Fruit fly (Drosophila melanogaster): ENCODE measurements around the gene sowah.

Gene sowah

dm6 chr3L:12588863-12589262, 16.5 kb upstream of the sowah start:
- no peak for TF ChIP-seq dmrt93B (GFP tag; optimal IDR thresholded peaks at IDR 0.05)
- TF ChIP-seq N (GFP tag; optimal IDR thresholded peaks at IDR 0.05) = no peak
- no peak for TF ChIP-seq Hnf4 (GFP tag; optimal IDR thresholded peaks at IDR 0.05)
- TF ChIP-seq h (GFP tag; optimal IDR thresholded peaks at IDR 0.05) = no peak
- TF ChIP-seq Mio (GFP tag; optimal IDR thresholded peaks at IDR 0.05) = no peak
- TF ChIP-seq dsf (GFP tag; optimal IDR thresholded peaks at IDR 0.05; ENCODE audit: borderline replicate concordance) = no peak
- TF ChIP-seq psq (GFP tag; optimal IDR thresholded peaks at IDR 0.05) = no peak
- TF ChIP-seq Hr83 (GFP tag; optimal IDR thresholded peaks at IDR 0.05; ENCODE audit: poor library complexity, severe bottlenecking) = no peak
- TF ChIP-seq sage (GFP tag; optimal IDR thresholded peaks at IDR 0.05) = no peak

- no peak for TF ChIP-seq Sp1 (GFP tag; optimal IDR thresholded peaks at IDR 0.05)
- no peak for TF ChIP-seq Rel (GFP tag; optimal IDR thresholded peaks at IDR 0.05)
- TF ChIP-seq Rel (tag; optimal IDR thresholded peaks at IDR 0.05) = peak; percentile 81
These were observed 15.9 kb upstream of the sowah start for dm6 chr3L:12588237-12588636.

- TF ChIP-seq Vsx2 (GFP tag; optimal IDR thresholded peaks at IDR 0.05; ENCODE audit: partially characterized antibody) (no peak), CrebA (GFP tag; optimal IDR thresholded peaks at IDR 0.05; ENCODE audit: borderline replicate concordance) (no peak), pan (optimal IDR thresholded peaks at IDR 0.05) (no peak), HLH106 (tag; optimal IDR thresholded peaks at IDR 0.05) (no peak), Rel (GFP tag; optimal IDR thresholded peaks at IDR 0.05) (no peak), Rel (tag; optimal IDR thresholded peaks at IDR 0.05) (no peak), fru (GFP tag; optimal IDR thresholded peaks at IDR 0.05) (no peak), lola (GFP tag; optimal IDR thresholded peaks at IDR 0.05) (no peak), Jra (GFP tag; optimal IDR thresholded peaks at IDR 0.05) (no peak), Dif (GFP tag; optimal IDR thresholded peaks at IDR 0.05; ENCODE audit: partially characterized antibody) (no peak), psq (GFP tag; optimal IDR thresholded peaks at IDR 0.05) (no peak), CG32264 (GFP tag; optimal IDR thresholded peaks at IDR 0.05) (no peak), Mio (GFP tag; optimal IDR thresholded peaks at IDR 0.05) (no peak), Hr78 (GFP tag; optimal IDR thresholded peaks at IDR 0.05) (no peak), brk (GFP tag; optimal IDR thresholded peaks at IDR 0.05) (no peak), usp (GFP tag; optimal IDR thresholded peaks at IDR 0.05) (no peak), Myc (optimal IDR thresholded peaks at IDR 0.05) (no peak), Dfd (GFP tag; optimal IDR thresholded peaks at IDR 0.05) (no peak), h (GFP tag; optimal IDR thresholded peaks at IDR 0.05) (no peak), Abd-B (GFP tag; optimal IDR thresholded peaks at IDR 0.05) (no peak), GATAd (GFP tag; optimal IDR thresholded peaks at IDR 0.05) (no peak)
These were observed 15.0 kb upstream of the sowah start for dm6 chr3L:12587218-12587797.

dm6 chr3L:12585761-12586160, 13.4 kb upstream of the sowah start:
- peak; percentile 86 for TF ChIP-seq Dfd (GFP tag; optimal IDR thresholded peaks at IDR 0.05)
- TF ChIP-seq ey (GFP tag; optimal IDR thresholded peaks at IDR 0.05) = no peak

- no peak for TF ChIP-seq Sp1 (GFP tag; optimal IDR thresholded peaks at IDR 0.05)
- TF ChIP-seq ey (GFP tag; optimal IDR thresholded peaks at IDR 0.05) = no peak
- TF ChIP-seq sage (GFP tag; optimal IDR thresholded peaks at IDR 0.05) = no peak
- no peak for TF ChIP-seq Myc (optimal IDR thresholded peaks at IDR 0.05)
These were observed 12.6 kb upstream of the sowah start for dm6 chr3L:12584977-12585376.

dm6 chr3L:12580212-12580676, 7.9 kb upstream of the sowah start, which contains the start of gene ara:
Gene ara, plus strand, starts transcription at chr3L:12580672.
- TF ChIP-seq sv (GFP tag; optimal IDR thresholded peaks at IDR 0.05) (no peak), GATAd (GFP tag; optimal IDR thresholded peaks at IDR 0.05) (no peak), Sp1 (GFP tag; optimal IDR thresholded peaks at IDR 0.05) (no peak), jim (GFP tag; optimal IDR thresholded peaks at IDR 0.05) (no peak), psq (GFP tag; optimal IDR thresholded peaks at IDR 0.05) (no peak), Hr83 (GFP tag; optimal IDR thresholded peaks at IDR 0.05; ENCODE audit: poor library complexity, severe bottlenecking) (no peak), Myc (optimal IDR thresholded peaks at IDR 0.05) (no peak), Hr78 (GFP tag; optimal IDR thresholded peaks at IDR 0.05) (no peak), Mio (GFP tag; optimal IDR thresholded peaks at IDR 0.05) (no peak), Vsx2 (GFP tag; optimal IDR thresholded peaks at IDR 0.05; ENCODE audit: partially characterized antibody) (peak; percentile 61), sage (GFP tag; optimal IDR thresholded peaks at IDR 0.05) (no peak), Dif (GFP tag; optimal IDR thresholded peaks at IDR 0.05; ENCODE audit: partially characterized antibody) (peak; percentile 39), ey (GFP tag; optimal IDR thresholded peaks at IDR 0.05) (no peak), usp (GFP tag; optimal IDR thresholded peaks at IDR 0.05) (no peak), Hnf4 (GFP tag; optimal IDR thresholded peaks at IDR 0.05) (no peak), dsf (GFP tag; optimal IDR thresholded peaks at IDR 0.05; ENCODE audit: borderline replicate concordance) (no peak), fru (GFP tag; optimal IDR thresholded peaks at IDR 0.05) (no peak), Rel (GFP tag; optimal IDR thresholded peaks at IDR 0.05) (no peak), Rel (tag; optimal IDR thresholded peaks at IDR 0.05) (no peak), dmrt93B (GFP tag; optimal IDR thresholded peaks at IDR 0.05) (no peak), Abd-B (GFP tag; optimal IDR thresholded peaks at IDR 0.05) (no peak), br (GFP tag; optimal IDR thresholded peaks at IDR 0.05) (no peak), brk (GFP tag; optimal IDR thresholded peaks at IDR 0.05) (no peak), h (GFP tag; optimal IDR thresholded peaks at IDR 0.05) (no peak), CrebA (GFP tag; optimal IDR thresholded peaks at IDR 0.05; ENCODE audit: borderline replicate concordance) (no peak), pan (optimal IDR thresholded peaks at IDR 0.05) (no peak), Dfd (GFP tag; optimal IDR thresholded peaks at IDR 0.05) (no peak), dl (GFP tag; optimal IDR thresholded peaks at IDR 0.05; ENCODE audit: insufficient read depth in 1 of 2, partially characterized antibody in 2 of 2) (peak in 1 of 2 experiments; percentile 7)
